Worm (Caenorhabditis elegans) whole organism, late embryonic: ENCODE measurements around the gene C17H12.10.

ENCODE experiments used
- F13H6.1 ChIP-seq: sonication (generic microtip); optimal IDR thresholded peaks from 2 replicates; lab custom pipeline; 2016; ENCODE audit warnings: missing genetic modification characterization, missing compliant biosample characterization
- K09A11.1 ChIP-seq: sonication (generic microtip); optimal IDR thresholded peaks from 2 replicates; lab custom pipeline; 2017; ENCODE audit warnings: antibody characterized with exemption, mild to moderate bottlenecking, missing genetic modification characterization, missing compliant biosample characterization; ENCODE audit not compliant: insufficient read depth
- Y22D7AL.16 ChIP-seq: sonication (generic microtip); optimal IDR thresholded peaks from 2 replicates; lab custom pipeline; 2016; ENCODE audit warnings: missing genetic modification characterization, missing compliant biosample characterization
- ceh-22 ChIP-seq: sonication (generic microtip); optimal IDR thresholded peaks from 2 replicates; lab custom pipeline; 2017; ENCODE audit warnings: missing biosample characterization, missing genetic modification characterization
- fkh-10 ChIP-seq: fragments of 150-350 bp; optimal IDR thresholded peaks from 2 replicates; lab custom pipeline; 2014; ENCODE audit warnings: missing biosample characterization, missing genetic modification reagents, missing genetic modification characterization
- nhr-11 ChIP-seq: fragments of 150-350 bp; optimal IDR thresholded peaks from 2 replicates; lab custom pipeline; 2014; ENCODE audit warnings: missing biosample characterization, missing genetic modification characterization
- pqm-1 ChIP-seq: sonication (generic microtip); optimal IDR thresholded peaks from 2 replicates; lab custom pipeline; 2016; ENCODE audit warnings: missing genetic modification characterization, missing compliant biosample characterization
- ref-2 ChIP-seq: sonication (generic microtip); optimal IDR thresholded peaks from 2 replicates; lab custom pipeline; 2016; ENCODE audit warnings: missing genetic modification characterization, missing compliant biosample characterization
- sox-2 ChIP-seq: fragments of 200-800 bp; sonication (Bioruptor generic); IDR thresholded peaks from 2 replicates; pipeline ENCODE4 v1.3.6; 2022; ENCODE audit warnings: missing genetic modification reagents, missing genetic modification characterization, missing compliant biosample characterization
- tbx-2 ChIP-seq: sonication (generic microtip); optimal IDR thresholded peaks from 2 replicates; lab custom pipeline; 2016; ENCODE audit warnings: missing genetic modification characterization, missing compliant biosample characterization

C17H12.10 gene

ce11 chrIV:6852727-6853126 lies 46.1 kb downstream of the C17H12.10 start:
- TF ChIP-seq ref-2 (tag; lab: Kevin White, UChicago): no peak
- TF ChIP-seq F13H6.1 (tag; lab: Kevin White, UChicago): no peak
- no peak for TF ChIP-seq ceh-22 (tag; lab: Kevin White, UChicago)
- TF ChIP-seq nhr-11 (tag; lab: Kevin White, UChicago): no peak
- no peak for TF ChIP-seq fkh-10 (GFP tag; lab: Kevin White, UChicago)
- no peak for TF ChIP-seq K09A11.1
- TF ChIP-seq Y22D7AL.16 (tag; lab: Kevin White, UChicago): no peak
- TF ChIP-seq pqm-1 (tag; lab: Kevin White, UChicago): no peak
- no peak for TF ChIP-seq tbx-2 (tag; lab: Kevin White, UChicago)
- no peak for TF ChIP-seq sox-2 (GFP tag; lab: Robert Waterston, UW)
